Fruit fly (Drosophila melanogaster) whole organism, embryonic: ENCODE data around the gene CG33791.

Source experiments
- Adf1 ChIP-seq: fragments of 200-800 bp; sonication (Bioruptor generic); IDR thresholded peaks from 2 replicates; pipeline ENCODE4 v1.3.6; 2022; ENCODE audit warnings: missing biosample characterization, missing genetic modification characterization
- Antp ChIP-seq: fragments of 200-800 bp; sonication (Bioruptor generic); optimal IDR thresholded peaks from 3 replicates; lab custom pipeline; 2016; ENCODE audit warnings: missing biosample characterization, missing genetic modification characterization
- BtbVII ChIP-seq: fragments of 200-800 bp; sonication (Bioruptor generic); optimal IDR thresholded peaks from 3 replicates; lab custom pipeline; 2017; ENCODE audit warnings: missing biosample characterization, mild to moderate bottlenecking, missing genetic modification characterization
- CG11456 ChIP-seq: fragments of 200-800 bp; sonication (Bioruptor generic); IDR thresholded peaks from 3 replicates; pipeline ENCODE4 v1.3.6; 2022; ENCODE audit warnings: missing biosample characterization, missing genetic modification characterization
- CG12744 ChIP-seq: fragments of 200-800 bp; sonication (Bioruptor generic); optimal IDR thresholded peaks from 2 replicates; lab custom pipeline; 2016; ENCODE audit warnings: missing biosample characterization, missing genetic modification characterization
- CG13624 ChIP-seq: fragments of 200-800 bp; sonication (Bioruptor generic); optimal IDR thresholded peaks from 2 replicates; lab custom pipeline; 2016; ENCODE audit warnings: missing biosample characterization, missing genetic modification characterization
- CG14014 ChIP-seq: fragments of 200-800 bp; sonication (Bioruptor generic); IDR thresholded peaks from 2 replicates; pipeline ENCODE4 v1.3.6; 2022; ENCODE audit warnings: missing biosample characterization, missing genetic modification characterization
- CG14441 ChIP-seq: fragments of 200-800 bp; sonication (Bioruptor generic); IDR thresholded peaks from 2 replicates; pipeline ENCODE4 v1.3.6; 2022; ENCODE audit warnings: missing biosample characterization, missing genetic modification characterization
- CG15696 ChIP-seq: fragments of 200-800 bp; sonication (Bioruptor generic); optimal IDR thresholded peaks from 2 replicates; lab custom pipeline; 2019; ENCODE audit warnings: missing biosample characterization, mild to moderate bottlenecking, missing genetic modification characterization, moderate library complexity
- CG17186 ChIP-seq: fragments of 200-800 bp; sonication (Bioruptor generic); optimal IDR thresholded peaks from 3 replicates; lab custom pipeline; 2017; ENCODE audit warnings: missing biosample characterization, missing genetic modification reagents, missing genetic modification characterization
- CG31224 ChIP-seq: fragments of 200-800 bp; sonication (Bioruptor generic); IDR thresholded peaks from 2 replicates; pipeline ENCODE4 v1.3.6; 2022; ENCODE audit warnings: missing biosample characterization, missing genetic modification characterization
- CG31441 ChIP-seq: fragments of 200-800 bp; sonication (Bioruptor generic); IDR thresholded peaks from 2 replicates; pipeline ENCODE4 v1.3.6; 2022; ENCODE audit warnings: missing biosample characterization, missing genetic modification characterization
- CG33213 ChIP-seq: fragments of 200-800 bp; sonication (Bioruptor generic); optimal IDR thresholded peaks from 3 replicates; lab custom pipeline; 2016; ENCODE audit warnings: missing biosample characterization, missing genetic modification characterization
- CG3838 ChIP-seq: fragments of 200-800 bp; sonication (Bioruptor generic); optimal IDR thresholded peaks from 3 replicates; lab custom pipeline; 2016; ENCODE audit warnings: missing biosample characterization, missing genetic modification characterization
- CG3995 ChIP-seq: fragments of 200-800 bp; sonication (Bioruptor generic); optimal IDR thresholded peaks from 3 replicates; lab custom pipeline; 2016; ENCODE audit warnings: missing biosample characterization, missing genetic modification characterization
- CG4854 ChIP-seq: fragments of 200-800 bp; sonication (Bioruptor generic); optimal IDR thresholded peaks from 2 replicates; lab custom pipeline; 2016; ENCODE audit warnings: missing biosample characterization, missing genetic modification characterization, inconsistent platforms
- CG6689 ChIP-seq: fragments of 200-800 bp; sonication (Bioruptor generic); IDR thresholded peaks from 2 replicates; pipeline ENCODE4 v1.3.6; 2022; ENCODE audit warnings: missing biosample characterization, missing genetic modification characterization
- CG7786 ChIP-seq: fragments of 200-800 bp; sonication (Bioruptor generic); optimal IDR thresholded peaks from 2 replicates; lab custom pipeline; 2016; ENCODE audit warnings: missing biosample characterization, missing genetic modification characterization
- CTCF ChIP-seq: fragments of 200-800 bp; sonication (Bioruptor generic); optimal IDR thresholded peaks from 2 replicates; lab custom pipeline; 2017; ENCODE audit warnings: missing biosample characterization, mild to moderate bottlenecking, missing genetic modification characterization, moderate library complexity
- D ChIP-seq, 2 experiments: fragments of 200-800 bp in 1 of 2; fragments of >200 bp in 1 of 2; sonication (Bioruptor generic) in 1 of 2; optimal IDR thresholded peaks; 2 replicates in 1 of 2; 3 replicates in 1 of 2; lab custom pipeline; 2017; ENCODE audit warnings: mild to moderate bottlenecking in 1 of 2, missing biosample characterization in 1 of 2, missing genetic modification characterization in 1 of 2, missing genetic modification reagents in 1 of 2
- Doc2 ChIP-seq: fragments of 200-800 bp; sonication (Bioruptor generic); IDR thresholded peaks from 2 replicates; pipeline ENCODE4 v1.3.6; 2022; ENCODE audit warnings: missing biosample characterization, missing genetic modification characterization
- E2f1 ChIP-seq: fragments of 200-800 bp; sonication (Bioruptor generic); IDR thresholded peaks from 2 replicates; pipeline ENCODE4 v1.3.6; 2022; ENCODE audit warnings: missing biosample characterization, missing genetic modification characterization
- HLH4C ChIP-seq: fragments of 200-800 bp; sonication (Bioruptor generic); IDR thresholded peaks from 3 replicates; pipeline ENCODE4 v1.3.6; 2022; ENCODE audit warnings: missing biosample characterization, missing genetic modification characterization; ENCODE audit not compliant: partially characterized antibody
- Hand ChIP-seq: fragments of 200-800 bp; sonication (Bioruptor generic); optimal IDR thresholded peaks from 2 replicates; lab custom pipeline; 2017; ENCODE audit warnings: mild to moderate bottlenecking, missing biosample characterization, missing genetic modification reagents, missing genetic modification characterization
- Meics ChIP-seq: fragments of 200-800 bp; sonication (Bioruptor generic); optimal IDR thresholded peaks from 2 replicates; lab custom pipeline; 2017; ENCODE audit warnings: missing biosample characterization, mild to moderate bottlenecking, missing genetic modification characterization
- NC2β ChIP-seq: fragments of 200-800 bp; sonication (Bioruptor generic); optimal IDR thresholded peaks from 2 replicates; lab custom pipeline; 2016; ENCODE audit warnings: missing biosample characterization, missing genetic modification characterization
- Opbp ChIP-seq: fragments of 200-800 bp; sonication (Bioruptor generic); IDR thresholded peaks from 3 replicates; pipeline ENCODE4 v1.3.6; 2022; ENCODE audit warnings: missing biosample characterization, missing genetic modification characterization; ENCODE audit not compliant: partially characterized antibody
- Optix ChIP-seq: fragments of 200-800 bp; sonication (Bioruptor generic); IDR thresholded peaks from 3 replicates; pipeline ENCODE4 v1.3.6; 2022; ENCODE audit warnings: missing biosample characterization, missing genetic modification characterization
- Ravus ChIP-seq: fragments of 200-800 bp; sonication (Bioruptor generic); IDR thresholded peaks from 2 replicates; pipeline ENCODE4 v1.3.6; 2022; ENCODE audit warnings: missing biosample characterization, missing genetic modification characterization
- ab ChIP-seq: fragments of 200-800 bp; sonication (Bioruptor generic); optimal IDR thresholded peaks from 2 replicates; lab custom pipeline; 2016; ENCODE audit warnings: missing biosample characterization, missing genetic modification characterization
- bcd ChIP-seq: fragments of 200-800 bp; sonication (Bioruptor generic); optimal IDR thresholded peaks from 2 replicates; lab custom pipeline; 2017; ENCODE audit warnings: missing biosample characterization, mild to moderate bottlenecking, missing genetic modification characterization
- bigmax ChIP-seq: fragments of 200-800 bp; sonication (Bioruptor generic); optimal IDR thresholded peaks from 2 replicates; lab custom pipeline; 2018; ENCODE audit warnings: missing biosample characterization, mild to moderate bottlenecking, missing genetic modification characterization
- crc ChIP-seq: fragments of 200-800 bp; sonication (Bioruptor generic); optimal IDR thresholded peaks from 2 replicates; lab custom pipeline; 2016; ENCODE audit warnings: missing biosample characterization, missing genetic modification characterization
- dati ChIP-seq: fragments of 200-800 bp; sonication (Bioruptor generic); IDR thresholded peaks from 2 replicates; pipeline ENCODE4 v1.3.6; 2022; ENCODE audit warnings: missing biosample characterization, missing genetic modification characterization
- dimm ChIP-seq: fragments of 200-800 bp; sonication (Bioruptor generic); IDR thresholded peaks from 2 replicates; pipeline ENCODE4 v1.3.6; 2022; ENCODE audit warnings: missing biosample characterization, missing genetic modification characterization
- dysf ChIP-seq: fragments of 200-800 bp; sonication (Bioruptor generic); IDR thresholded peaks from 3 replicates; pipeline ENCODE4 v1.3.6; 2022; ENCODE audit warnings: missing biosample characterization, missing genetic modification characterization
- gsb-n ChIP-seq: fragments of 200-800 bp; sonication (Bioruptor generic); optimal IDR thresholded peaks from 3 replicates; lab custom pipeline; 2018; ENCODE audit warnings: missing biosample characterization, mild to moderate bottlenecking, missing genetic modification characterization
- ind ChIP-seq: fragments of 200-800 bp; sonication (Bioruptor generic); optimal IDR thresholded peaks from 3 replicates; lab custom pipeline; 2016; ENCODE audit warnings: missing biosample characterization, missing genetic modification characterization
- jumu ChIP-seq: fragments of 200-800 bp; sonication (Bioruptor generic); optimal IDR thresholded peaks from 3 replicates; lab custom pipeline; 2016; ENCODE audit warnings: missing biosample characterization, missing genetic modification characterization
- nerfin-2 ChIP-seq: fragments of 200-800 bp; sonication (Bioruptor generic); IDR thresholded peaks from 2 replicates; pipeline ENCODE4 v1.3.6; 2022; ENCODE audit warnings: missing biosample characterization, missing genetic modification characterization; ENCODE audit not compliant: partially characterized antibody
- nom ChIP-seq: fragments of 200-800 bp; sonication (Bioruptor generic); optimal IDR thresholded peaks from 2 replicates; lab custom pipeline; 2017; ENCODE audit warnings: missing biosample characterization, missing genetic modification characterization, mild to moderate bottlenecking, moderate library complexity, missing genetic modification reagents
- onecut ChIP-seq: fragments of 200-800 bp; sonication (Bioruptor generic); IDR thresholded peaks from 2 replicates; pipeline ENCODE4 v1.3.6; 2022; ENCODE audit warnings: missing biosample characterization, missing genetic modification characterization
- pita ChIP-seq: fragments of 200-800 bp; sonication (Bioruptor generic); optimal IDR thresholded peaks from 2 replicates; lab custom pipeline; 2017; ENCODE audit warnings: missing biosample characterization, mild to moderate bottlenecking, missing genetic modification characterization
- slou ChIP-seq: fragments of 200-800 bp; sonication (Bioruptor generic); optimal IDR thresholded peaks from 3 replicates; lab custom pipeline; 2016; ENCODE audit warnings: missing biosample characterization, missing genetic modification characterization
- sob ChIP-seq: fragments of 200-800 bp; sonication (Bioruptor generic); IDR thresholded peaks from 2 replicates; pipeline ENCODE4 v1.3.6; 2022; ENCODE audit warnings: missing biosample characterization, missing genetic modification characterization
- sug ChIP-seq: fragments of 200-800 bp; optimal IDR thresholded peaks from 2 replicates; lab custom pipeline; 2019; ENCODE audit warnings: missing biosample characterization, mild to moderate bottlenecking, missing genetic modification characterization, moderate library complexity
- tin ChIP-seq: fragments of 200-800 bp; sonication (Bioruptor generic); optimal IDR thresholded peaks from 3 replicates; lab custom pipeline; 2016; ENCODE audit warnings: missing biosample characterization, missing genetic modification characterization
- unc-4 ChIP-seq: fragments of 200-800 bp; sonication (Bioruptor generic); IDR thresholded peaks from 2 replicates; pipeline ENCODE4 v1.3.6; 2022; ENCODE audit warnings: missing biosample characterization, missing genetic modification characterization; ENCODE audit not compliant: partially characterized antibody
- wek ChIP-seq: fragments of 200-800 bp; sonication (Bioruptor generic); optimal IDR thresholded peaks from 3 replicates; lab custom pipeline; 2018; ENCODE audit warnings: missing biosample characterization, mild to moderate bottlenecking, missing genetic modification characterization, moderate library complexity
- zf30C ChIP-seq: fragments of 200-800 bp; sonication (Bioruptor generic); optimal IDR thresholded peaks from 3 replicates; lab custom pipeline; 2018; ENCODE audit warnings: missing biosample characterization, mild to moderate bottlenecking, missing genetic modification characterization
- zfh2 ChIP-seq: fragments of 200-800 bp; sonication (Bioruptor generic); optimal IDR thresholded peaks from 2 replicates; lab custom pipeline; 2016; ENCODE audit warnings: missing biosample characterization, missing genetic modification characterization

CG33791 gene

DNA sequence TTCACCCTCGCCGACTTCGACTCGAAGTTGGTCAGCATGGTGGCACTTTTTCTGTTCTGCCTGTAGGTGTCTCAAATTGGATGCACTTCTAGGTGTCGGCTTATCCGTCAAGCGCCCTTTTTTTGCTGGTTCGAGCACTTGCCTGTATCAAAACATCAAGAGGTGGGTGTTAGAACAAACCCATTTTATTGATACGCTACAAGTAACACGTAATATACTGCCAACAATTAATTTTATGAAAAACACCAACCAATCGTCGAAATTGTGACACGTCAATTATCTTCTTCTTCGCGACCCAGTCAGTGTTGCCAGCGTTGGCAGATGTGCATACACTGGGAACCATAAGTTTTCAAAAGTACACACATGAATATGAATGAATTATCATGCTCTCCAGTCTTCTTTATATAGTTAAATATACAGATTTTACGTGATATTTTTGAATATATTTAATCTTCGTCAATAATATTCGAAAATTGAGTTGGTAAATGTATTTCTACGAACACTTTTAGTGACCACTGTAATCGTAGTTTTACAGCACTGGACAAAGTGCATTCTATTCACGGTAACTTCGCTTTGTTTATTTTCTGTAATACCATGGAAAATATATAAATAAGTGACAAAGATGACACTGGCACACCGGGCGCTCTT is 42.3 kb downstream of the CG33791 start, which contains the start of the genes alphaCOP and CG13919 (continued):
- TF ChIP-seq CG14014 (GFP tag; lab: Robert Waterston, UW) (peak; percentile 96), crc (GFP tag; lab: Kevin White, UChicago) (peak; percentile 85), sug (peak; percentile 94), CG31224 (GFP tag; lab: Robert Waterston, UW) (peak; percentile 94), Doc2 (GFP tag; lab: Robert Waterston, UW) (peak; percentile 77), CG7786 (GFP tag; lab: Kevin White, UChicago) (peak; percentile 87), Hand (GFP tag; lab: Kevin White, UChicago) (peak; percentile 91), slou (GFP tag; lab: Kevin White, UChicago) (peak; percentile 96), nom (GFP tag; lab: Kevin White, UChicago) (peak; percentile 92), sob (GFP tag; lab: Robert Waterston, UW) (peak; percentile 97), zf30C (no peak), CTCF (peak; percentile 35), nerfin-2 (GFP tag; lab: Robert Waterston, UW) (no peak), zfh2 (GFP tag; lab: Kevin White, UChicago) (peak; percentile 93), CG13624 (GFP tag; lab: Kevin White, UChicago) (peak; percentile 97), CG12744 (GFP tag; lab: Kevin White, UChicago) (peak; percentile 91), Adf1 (peak; percentile 85), CG4854 (GFP tag; lab: Kevin White, UChicago) (peak; percentile 94), wek (peak; percentile 70), D (optimal IDR thresholded peaks at IDR 0.05; lab: Kevin White, UChicago) (no peak), D (GFP tag; optimal IDR thresholded peaks at IDR 0.05; lab: Kevin White, UChicago) (peak; percentile 88), BtbVII (GFP tag; lab: Kevin White, UChicago) (peak; percentile 92), Opbp (GFP tag; lab: Robert Waterston, UW) (no peak), Ravus (peak; percentile 77), E2f1 (GFP tag; lab: Robert Waterston, UW) (peak; percentile 96), NC2β (GFP tag; lab: Kevin White, UChicago) (peak; percentile 88), CG31441 (GFP tag; lab: Robert Waterston, UW) (peak; percentile 97), dysf (GFP tag; lab: Robert Waterston, UW) (peak; percentile 97), Antp (peak; percentile 83), CG3995 (GFP tag; lab: Kevin White, UChicago) (peak; percentile 83), onecut (GFP tag; lab: Robert Waterston, UW) (peak; percentile 82; the same call in 1 of the 2 replicates), CG3838 (peak; percentile 89), bigmax (peak; percentile 20), tin (GFP tag; lab: Kevin White, UChicago) (peak; percentile 93), ind (GFP tag; lab: Kevin White, UChicago) (peak; percentile 95), CG33213 (GFP tag; lab: Kevin White, UChicago) (peak; percentile 80), CG11456 (GFP tag; lab: Robert Waterston, UW) (peak; percentile 95), CG17186 (GFP tag; lab: Kevin White, UChicago) (peak; percentile 76), unc-4 (no peak), dimm (GFP tag; lab: Robert Waterston, UW) (peak; percentile 95), Optix (GFP tag; lab: Robert Waterston, UW) (peak; percentile 95), dati (GFP tag; lab: Robert Waterston, UW) (peak; percentile 88), CG14441 (GFP tag; lab: Robert Waterston, UW) (peak; percentile 98), ab (GFP tag; lab: Kevin White, UChicago) (peak; percentile 90), jumu (GFP tag; lab: Kevin White, UChicago) (peak; percentile 85), bcd (GFP tag; lab: Kevin White, UChicago) (peak; percentile 96), gsb-n (tag; lab: Kevin White, UChicago) (peak; percentile 97), CG6689 (GFP tag; lab: Robert Waterston, UW) (peak; percentile 97), pita (GFP tag; lab: Kevin White, UChicago) (no peak), CG15696 (tag; lab: Kevin White, UChicago) (peak; percentile 85), HLH4C (GFP tag; lab: Robert Waterston, UW) (no peak), Meics (GFP tag; lab: Kevin White, UChicago) (peak; percentile 94)
